Worm (Caenorhabditis elegans) whole organism, L1 larva: ENCODE measurements around the gene sre-33.

Experiments used
- C16A3.4 ChIP-seq: fragments of 150-350 bp; optimal IDR thresholded peaks from 2 replicates; lab custom pipeline; 2014; ENCODE audit warnings: missing biosample characterization, missing genetic modification characterization
- C34B4.2 ChIP-seq: sonication (generic microtip); optimal IDR thresholded peaks from 2 replicates; lab custom pipeline; 2017; ENCODE audit warnings: mild to moderate bottlenecking, missing genetic modification characterization, missing compliant biosample characterization
- F16B12.6 ChIP-seq: fragments of 150-350 bp; optimal IDR thresholded peaks from 2 replicates; lab custom pipeline; 2014; ENCODE audit warnings: missing biosample characterization, missing genetic modification characterization
- aly-2 ChIP-seq: fragments of 150-350 bp; optimal IDR thresholded peaks from 2 replicates; lab custom pipeline; 2014; ENCODE audit warnings: missing biosample characterization, missing genetic modification characterization
- blmp-1 ChIP-seq: fragments of 150-350 bp; optimal IDR thresholded peaks from 2 replicates; lab custom pipeline; 2014; ENCODE audit warnings: missing biosample characterization, missing genetic modification characterization
- ceh-82 ChIP-seq, 3 experiments: fragments of 150-350 bp in 1 of 3; sonication (generic microtip) in 2 of 3; optimal IDR thresholded peaks; 2 replicates each; lab custom pipeline; 2014 to 2017; ENCODE audit warnings: missing biosample characterization in 3 of 3, missing genetic modification characterization in 3 of 3
- dpl-1 ChIP-seq, 3 experiments: fragments of 150-350 bp in 2 of 3; sonication (generic microtip) in 1 of 3; optimal IDR thresholded peaks; 2 replicates each; lab custom pipeline; 2014 to 2017; ENCODE audit warnings: missing biosample characterization in 3 of 3, missing genetic modification characterization in 3 of 3, missing genetic modification reagents in 3 of 3
- dsc-1 ChIP-seq: sonication (generic microtip); optimal IDR thresholded peaks from 2 replicates; lab custom pipeline; 2016; ENCODE audit warnings: mild to moderate bottlenecking, missing genetic modification characterization, missing compliant biosample characterization
- efl-1 ChIP-seq, 4 experiments: fragments of 150-350 bp; optimal IDR thresholded peaks in 3 of 4; peaks in 1 of 4; 1 replicate in 1 of 4; 2 replicates in 3 of 4; lab custom pipeline; 2014; ENCODE audit warnings: missing biosample characterization in 2 of 4, missing genetic modification characterization in 2 of 4, missing genetic modification reagents in 2 of 4
- egl-13 ChIP-seq: sonication (generic microtip); optimal IDR thresholded peaks from 2 replicates; lab custom pipeline; 2016; ENCODE audit warnings: missing genotype, missing genetic modification reagents, missing genetic modification characterization, missing compliant biosample characterization
- fkh-10 ChIP-seq: sonication (generic microtip); optimal IDR thresholded peaks from 2 replicates; lab custom pipeline; 2017; ENCODE audit warnings: missing biosample characterization, missing genetic modification reagents, missing genetic modification characterization
- fkh-4 ChIP-seq: sonication (generic microtip); optimal IDR thresholded peaks from 2 replicates; lab custom pipeline; 2016; ENCODE audit warnings: missing compliant biosample characterization, missing genetic modification characterization, borderline replicate concordance
- fkh-8 ChIP-seq: sonication (generic microtip); optimal IDR thresholded peaks from 2 replicates; lab custom pipeline; 2016; ENCODE audit warnings: mild to moderate bottlenecking, missing genetic modification characterization, missing compliant biosample characterization
- grh-1 ChIP-seq: fragments of 200-800 bp; sonication (Bioruptor generic); IDR thresholded peaks from 2 replicates; pipeline ENCODE4 v1.3.6; 2022; ENCODE audit warnings: missing genetic modification reagents, missing genetic modification characterization, missing compliant biosample characterization
- hlh-17 ChIP-seq: fragments of 200-800 bp; sonication (Bioruptor generic); optimal IDR thresholded peaks from 2 replicates; lab custom pipeline; 2018; ENCODE audit warnings: missing genetic modification characterization, mild to moderate bottlenecking, missing compliant biosample characterization, moderate library complexity, borderline replicate concordance
- hlh-4 ChIP-seq: sonication (generic microtip); optimal IDR thresholded peaks from 2 replicates; lab custom pipeline; 2016; ENCODE audit warnings: mild to moderate bottlenecking, missing genetic modification characterization, missing compliant biosample characterization
- hpl-2 ChIP-seq: fragments of 150-350 bp; optimal IDR thresholded peaks from 2 replicates; lab custom pipeline; 2014; ENCODE audit warnings: missing biosample characterization, missing genetic modification reagents, missing genetic modification characterization
- irx-1 ChIP-seq: sonication (generic microtip); optimal IDR thresholded peaks from 2 replicates; lab custom pipeline; 2016; ENCODE audit warnings: missing genetic modification characterization, missing compliant biosample characterization
- isw-1 ChIP-seq: fragments of 200-800 bp; sonication (Bioruptor generic); IDR thresholded peaks from 2 replicates; pipeline ENCODE4 v1.3.6; 2022; ENCODE audit warnings: missing genetic modification characterization, missing compliant biosample characterization
- jun-1 ChIP-seq: fragments of 150-350 bp; optimal IDR thresholded peaks from 2 replicates; lab custom pipeline; 2014; ENCODE audit warnings: missing biosample characterization, missing genetic modification reagents, missing genetic modification characterization
- lin-14 ChIP-seq: fragments of 200-800 bp; sonication (Bioruptor generic); optimal IDR thresholded peaks from 2 replicates; lab custom pipeline; 2018; ENCODE audit warnings: mild to moderate bottlenecking, missing genetic modification characterization, moderate library complexity, missing compliant biosample characterization
- lin-15B ChIP-seq: fragments of 150-350 bp; sonication (generic microtip); optimal IDR thresholded peaks from 3 replicates; lab custom pipeline; 2014; ENCODE audit warnings: missing biosample characterization, missing genetic modification characterization
- mdl-1 ChIP-seq, 2 experiments: fragments of 150-350 bp; optimal IDR thresholded peaks; 2 replicates each; lab custom pipeline; 2014 to 2017; ENCODE audit warnings: missing biosample characterization in 2 of 2, missing genetic modification characterization in 2 of 2, inconsistent platforms in 1 of 2
- mep-1 ChIP-seq: fragments of 150-350 bp; optimal IDR thresholded peaks from 2 replicates; lab custom pipeline; 2014; ENCODE audit warnings: missing biosample characterization, missing genetic modification characterization
- nhr-11 ChIP-seq: fragments of 150-350 bp; optimal IDR thresholded peaks from 2 replicates; lab custom pipeline; 2014; ENCODE audit warnings: missing biosample characterization, missing genetic modification characterization
- nhr-12 ChIP-seq: sonication (generic microtip); optimal IDR thresholded peaks from 2 replicates; lab custom pipeline; 2017; ENCODE audit warnings: missing biosample characterization, missing genetic modification characterization
- nhr-237 ChIP-seq: fragments of 150-350 bp; optimal IDR thresholded peaks from 2 replicates; lab custom pipeline; 2014; ENCODE audit warnings: missing biosample characterization, missing genetic modification characterization
- nhr-28 ChIP-seq: fragments of 150-350 bp; optimal IDR thresholded peaks from 2 replicates; lab custom pipeline; 2014; ENCODE audit warnings: missing biosample characterization, missing genetic modification characterization
- nhr-47 ChIP-seq: sonication (generic microtip); optimal IDR thresholded peaks from 2 replicates; lab custom pipeline; 2016; ENCODE audit warnings: mild to moderate bottlenecking, missing genetic modification characterization, moderate library complexity, missing compliant biosample characterization
- nhr-71 ChIP-seq: sonication (generic microtip); optimal IDR thresholded peaks from 2 replicates; lab custom pipeline; 2016; ENCODE audit warnings: mild to moderate bottlenecking, missing genetic modification characterization, moderate library complexity, missing compliant biosample characterization
- nhr-76 ChIP-seq: sonication (generic microtip); optimal IDR thresholded peaks from 2 replicates; lab custom pipeline; 2017; ENCODE audit warnings: missing biosample characterization, missing genetic modification characterization
- nhr-77 ChIP-seq: fragments of 150-350 bp; optimal IDR thresholded peaks from 2 replicates; lab custom pipeline; 2014; ENCODE audit warnings: missing biosample characterization, missing genetic modification characterization
- nhr-85 ChIP-seq: sonication (generic microtip); peaks from one replicate; lab custom pipeline; 2016; ENCODE audit warnings: missing genetic modification characterization, inconsistent platforms, missing compliant biosample characterization
- pag-3 ChIP-seq: sonication (generic microtip); optimal IDR thresholded peaks from 2 replicates; lab custom pipeline; 2017; ENCODE audit warnings: missing genetic modification characterization, mild to moderate bottlenecking, missing compliant biosample characterization, antibody characterized with exemption, borderline replicate concordance; ENCODE audit not compliant: insufficient read depth
- pax-3 ChIP-seq: fragments of 200-800 bp; sonication (Bioruptor generic); optimal IDR thresholded peaks from 2 replicates; lab custom pipeline; 2018; ENCODE audit warnings: mild to moderate bottlenecking, missing genetic modification characterization, moderate library complexity, missing compliant biosample characterization
- rnt-1 ChIP-seq: sonication (generic microtip); optimal IDR thresholded peaks from 2 replicates; lab custom pipeline; 2016; ENCODE audit warnings: mild to moderate bottlenecking, missing genetic modification characterization, moderate library complexity, missing compliant biosample characterization
- sox-4 ChIP-seq: sonication (generic microtip); optimal IDR thresholded peaks from 2 replicates; lab custom pipeline; 2016; ENCODE audit warnings: missing genetic modification characterization, missing compliant biosample characterization
- sptf-1 ChIP-seq: fragments of 150-350 bp; optimal IDR thresholded peaks from 2 replicates; lab custom pipeline; 2014; ENCODE audit warnings: missing biosample characterization, missing genetic modification characterization
- sup-37 ChIP-seq: fragments of 200-800 bp; sonication (Bioruptor generic); optimal IDR thresholded peaks from 2 replicates; lab custom pipeline; 2018; ENCODE audit warnings: mild to moderate bottlenecking, missing genetic modification characterization, missing compliant biosample characterization
- swsn-7 ChIP-seq: sonication (generic microtip); optimal IDR thresholded peaks from 2 replicates; lab custom pipeline; 2016; ENCODE audit warnings: missing genetic modification characterization, missing compliant biosample characterization
- tbx-2 ChIP-seq: sonication (generic microtip); optimal IDR thresholded peaks from 2 replicates; lab custom pipeline; 2016; ENCODE audit warnings: missing genetic modification characterization, missing compliant biosample characterization
- tlp-1 ChIP-seq: fragments of 150-350 bp; optimal IDR thresholded peaks from 2 replicates; lab custom pipeline; 2014; ENCODE audit warnings: missing biosample characterization, missing genetic modification characterization
- unc-86 ChIP-seq: sonication (generic microtip); optimal IDR thresholded peaks from 2 replicates; lab custom pipeline; 2016; ENCODE audit warnings: missing genetic modification characterization, missing compliant biosample characterization
- vab-15 ChIP-seq: sonication (generic microtip); optimal IDR thresholded peaks from 2 replicates; lab custom pipeline; 2017; ENCODE audit warnings: missing genotype, mild to moderate bottlenecking, missing genetic modification characterization, missing compliant biosample characterization
- zip-4 ChIP-seq: fragments of 200-800 bp; sonication (Bioruptor generic); optimal IDR thresholded peaks from 2 replicates; lab custom pipeline; 2018; ENCODE audit warnings: mild to moderate bottlenecking, missing genetic modification characterization, moderate library complexity, missing compliant biosample characterization

sre-33 gene

DNA sequence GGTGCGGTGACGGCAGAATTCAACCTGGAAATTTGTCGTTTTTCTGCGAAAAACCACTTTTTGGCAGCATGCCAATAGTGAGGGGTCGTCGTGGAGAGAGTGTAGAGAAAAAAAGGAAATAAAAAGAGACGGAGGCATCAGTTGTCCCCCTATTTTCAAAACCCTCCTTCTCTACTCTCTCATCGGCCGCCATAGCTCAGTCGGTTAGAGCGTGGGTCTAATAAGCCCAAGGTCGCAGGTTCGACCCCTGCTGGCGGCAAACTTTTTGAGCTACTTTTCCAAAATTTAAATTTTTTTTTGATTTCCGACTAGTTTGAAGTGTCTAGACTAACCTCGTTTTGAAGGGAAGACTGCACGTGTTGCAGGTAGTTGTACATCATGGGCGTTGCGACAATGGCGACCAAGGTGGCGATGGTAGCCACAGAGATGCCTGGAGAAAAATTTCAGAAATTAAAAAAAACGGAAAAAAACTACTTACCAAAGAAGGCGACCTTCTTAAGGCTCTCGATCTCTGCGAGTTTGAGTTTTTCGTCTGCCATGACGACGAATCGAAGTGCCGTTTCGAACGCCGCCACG lies 41.5 kb downstream of the sre-33 start, which contains the start of gene col-85 (continued):
- no peak for TF ChIP-seq nhr-11 (tag; lab: Kevin White, UChicago)
- no peak for TF ChIP-seq nhr-237 (tag; lab: Kevin White, UChicago)
- peak; percentile 82 for TF ChIP-seq nhr-47 (tag; lab: Kevin White, UChicago)
- peak; percentile 43; the same call in 1 of the 2 replicates for TF ChIP-seq grh-1
- TF ChIP-seq fkh-4 (tag; lab: Kevin White, UChicago): no peak
- peak; percentile 63 for TF ChIP-seq vab-15 (tag; lab: Kevin White, UChicago)
- peak; percentile 19 for TF ChIP-seq F16B12.6 (tag; lab: Kevin White, UChicago)
- no peak for TF ChIP-seq hlh-4 (tag; lab: Kevin White, UChicago)
- no peak for TF ChIP-seq nhr-28
- TF ChIP-seq egl-13: no peak
- peak; percentile 5 for TF ChIP-seq hpl-2
- peak in 1 of 2 experiments; percentile 47 for TF ChIP-seq mdl-1 (tag; optimal IDR thresholded peaks at IDR 0.05; lab: Kevin White, UChicago)
- peak; percentile 16 for TF ChIP-seq lin-15B
- peak; percentile 72 for TF ChIP-seq nhr-85 (tag; lab: Kevin White, UChicago)
- no peak for TF ChIP-seq sptf-1 (tag; lab: Kevin White, UChicago)
- peak; percentile 47 for TF ChIP-seq pax-3 (tag; lab: Kevin White, UChicago)
- no peak for TF ChIP-seq hlh-17 (GFP tag; lab: Kevin White, UChicago)
- peak; percentile 27 to 79 (median 55) for TF ChIP-seq ceh-82 (tag; optimal IDR thresholded peaks at IDR 0.05; lab: Kevin White, UChicago)
- peak; percentile 65 for TF ChIP-seq C16A3.4 (tag; lab: Kevin White, UChicago)
- no peak for TF ChIP-seq nhr-12 (tag; lab: Kevin White, UChicago)
- peak; percentile 37 for TF ChIP-seq jun-1 (tag; lab: Kevin White, UChicago)
- TF ChIP-seq sox-4 (tag; lab: Kevin White, UChicago): no peak
- peak; percentile 36; the same call in 1 of the 2 replicates for TF ChIP-seq isw-1 (GFP tag; lab: Robert Waterston, UW)
- TF ChIP-seq rnt-1 (tag; lab: Kevin White, UChicago): peak; percentile 68
- TF ChIP-seq pag-3 (tag; lab: Kevin White, UChicago): no peak
- no peak for TF ChIP-seq blmp-1
- no peak for TF ChIP-seq sup-37 (GFP tag; lab: Kevin White, UChicago)
- peak; percentile 57 for TF ChIP-seq irx-1 (tag; lab: Kevin White, UChicago)
- TF ChIP-seq dsc-1 (tag; lab: Kevin White, UChicago): peak; percentile 75
- no peak for TF ChIP-seq zip-4 (GFP tag; lab: Kevin White, UChicago)
- peak; percentile 62 for TF ChIP-seq tbx-2
- TF ChIP-seq C34B4.2 (tag; lab: Kevin White, UChicago): no peak
- TF ChIP-seq tlp-1: no peak
- no peak for TF ChIP-seq nhr-76 (tag; lab: Kevin White, UChicago)
- TF ChIP-seq mep-1 (tag; lab: Kevin White, UChicago): peak; percentile 56

DNA sequence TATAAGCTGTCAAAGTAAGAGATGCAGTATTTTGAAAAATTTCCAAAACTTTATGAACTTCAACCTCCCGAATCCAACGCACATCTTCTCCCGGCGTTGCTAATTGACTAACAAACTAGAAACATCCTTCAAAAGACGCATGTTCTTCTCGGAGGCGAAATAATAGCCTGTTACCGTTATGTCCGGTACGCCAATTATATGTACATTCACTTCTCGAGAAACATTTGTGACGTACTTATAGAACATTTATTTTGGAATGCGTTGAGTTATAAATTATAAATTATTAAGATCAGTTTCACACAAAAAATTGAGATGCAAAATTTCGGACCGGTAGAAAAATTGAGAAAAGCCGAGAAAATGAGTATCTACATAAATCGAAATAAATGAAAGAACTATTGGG lies 43.9 kb downstream of the sre-33 start, which contains the start of gene T21B4.3:
Gene T21B4.3 (minus strand): TSS at position 101 of the 400 bp plus-strand sequence.
- no peak for TF ChIP-seq lin-15B
- no peak for TF ChIP-seq jun-1 (tag; lab: Kevin White, UChicago)
- no peak for TF ChIP-seq nhr-77
- no peak for TF ChIP-seq unc-86
- TF ChIP-seq aly-2 (tag; lab: Kevin White, UChicago): no peak

DNA sequence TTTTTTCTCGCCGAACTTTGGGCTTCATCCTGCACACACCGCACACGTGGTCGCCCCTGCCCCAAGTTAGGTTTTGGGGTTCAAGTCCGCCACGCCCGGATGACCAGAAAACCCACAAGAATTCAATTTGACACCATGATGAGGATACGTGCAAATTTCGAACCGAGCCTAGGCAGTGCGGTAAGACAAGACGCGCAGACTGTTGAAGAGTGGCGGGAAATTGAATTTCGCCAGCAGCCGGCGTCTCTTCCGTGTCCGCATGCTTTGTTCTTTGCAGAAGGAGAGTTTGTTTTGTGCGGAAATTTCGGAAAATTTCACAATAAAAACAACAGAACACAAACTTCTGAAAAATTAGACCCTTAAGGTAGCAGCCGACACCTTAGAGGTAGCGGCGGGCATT lies 46.9 kb downstream of the sre-33 start:
- TF ChIP-seq efl-1 (optimal IDR thresholded peaks at IDR 0.05; lab: Kevin White, UChicago): peak; percentile 8 to 72
- peak; percentile 29 to 80 for TF ChIP-seq efl-1 (GFP tag; optimal IDR thresholded peaks at IDR 0.05 in 1 of 2; lab: Kevin White, UChicago)
- peak; percentile 67 for TF ChIP-seq lin-14
- peak; percentile 18 for TF ChIP-seq nhr-71 (tag; lab: Kevin White, UChicago)
- no peak for TF ChIP-seq swsn-7 (tag; lab: Kevin White, UChicago)
- peak in 1 of 3 experiments; percentile 21 for TF ChIP-seq dpl-1 (GFP tag; optimal IDR thresholded peaks at IDR 0.05; lab: Kevin White, UChicago)
- peak; percentile 78 for TF ChIP-seq fkh-10 (GFP tag; lab: Kevin White, UChicago)
- TF ChIP-seq fkh-8: no peak
- TF ChIP-seq, all 84 proteins: peak for 5
